Fruit fly (Drosophila melanogaster) whole organism, pupa: ENCODE data around the gene tkv.

Experiments
- CG10348 ChIP-seq: fragments of 200-800 bp; sonication (Bioruptor generic); IDR thresholded peaks from 2 replicates; pipeline ENCODE4 v1.3.6; 2022; ENCODE audit warnings: missing biosample characterization, missing genetic modification characterization
- CG34367 ChIP-seq: fragments of 200-800 bp; sonication (Bioruptor generic); optimal IDR thresholded peaks from 2 replicates; lab custom pipeline; 2018; ENCODE audit warnings: missing biosample characterization, mild to moderate bottlenecking, missing genetic modification characterization
- CG4496 ChIP-seq: fragments of 200-800 bp; sonication (Bioruptor generic); IDR thresholded peaks from 3 replicates; pipeline ENCODE4 v1.3.6; 2022; ENCODE audit warnings: missing biosample characterization, missing genetic modification characterization
- CG8301 ChIP-seq: fragments of 200-800 bp; sonication (Bioruptor generic); optimal IDR thresholded peaks from 2 replicates; lab custom pipeline; 2018; ENCODE audit warnings: missing biosample characterization, mild to moderate bottlenecking, missing genetic modification characterization
- CG9948 ChIP-seq: fragments of 200-800 bp; sonication (Bioruptor generic); optimal IDR thresholded peaks from 2 replicates; lab custom pipeline; 2018; ENCODE audit warnings: missing biosample characterization, mild to moderate bottlenecking, missing genetic modification characterization, moderate library complexity
- Ets98B ChIP-seq: fragments of 200-800 bp; sonication (Bioruptor generic); IDR thresholded peaks from 2 replicates; pipeline ENCODE4 v1.3.6; 2022; ENCODE audit warnings: missing biosample characterization, missing genetic modification characterization
- Snoo ChIP-seq: fragments of 200-800 bp; sonication (Bioruptor generic); optimal IDR thresholded peaks from 3 replicates; lab custom pipeline; 2017; ENCODE audit warnings: missing biosample characterization, mild to moderate bottlenecking, missing genetic modification characterization, inconsistent platforms

DNA sequence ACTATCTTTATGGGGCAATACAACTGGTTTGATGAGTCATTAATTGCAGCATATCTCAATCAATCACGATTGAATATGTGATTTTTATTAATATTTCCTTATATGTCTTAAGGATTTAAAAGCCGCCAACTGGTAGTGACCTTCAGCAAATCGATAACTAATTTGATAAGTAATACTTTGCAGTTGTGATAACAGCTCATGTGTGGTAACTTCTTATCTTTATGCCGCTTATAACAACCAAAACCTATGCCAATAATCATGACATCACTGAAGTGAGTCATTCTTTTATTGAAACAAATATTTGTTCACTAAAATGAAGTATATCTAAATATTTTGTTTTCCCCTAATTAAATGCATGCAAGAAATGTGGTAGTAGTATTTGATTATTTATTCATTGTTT, 14.7 kb upstream of the tkv start:
- TF ChIP-seq CG34367 (tag; lab: Kevin White, UChicago) (no peak), CG4496 (GFP tag; lab: Robert Waterston, UW) (no peak), Snoo (tag; lab: Kevin White, UChicago) (no peak), Ets98B (GFP tag; lab: Robert Waterston, UW) (no peak), CG9948 (tag; lab: Kevin White, UChicago) (no peak), CG10348 (GFP tag; lab: Robert Waterston, UW) (no peak), CG8301 (tag; lab: Kevin White, UChicago) (no peak)
